Fruit fly (Drosophila melanogaster) whole organism, embryonic: Measurements from ENCODE around the gene bora.
A peak's percentile ranks its signal among the peaks of the same experiment; 100 is the strongest.

Experiments
- Aef1 ChIP-seq: fragments of 200-800 bp; sonication (Bioruptor generic); IDR thresholded peaks from 3 replicates; pipeline ENCODE4 v1.3.6; 2022; ENCODE audit warnings: missing biosample characterization, missing genetic modification characterization
- CG10366 ChIP-seq: fragments of 200-800 bp; sonication (Bioruptor generic); IDR thresholded peaks from 2 replicates; pipeline ENCODE4 v1.3.6; 2022; ENCODE audit warnings: missing biosample characterization, missing genetic modification characterization
- CG11247 ChIP-seq: fragments of 200-800 bp; sonication (Bioruptor generic); IDR thresholded peaks from 2 replicates; pipeline ENCODE4 v1.3.6; 2022; ENCODE audit warnings: missing biosample characterization, missing genetic modification characterization
- CG11723 ChIP-seq: fragments of 200-800 bp; sonication (Bioruptor generic); optimal IDR thresholded peaks from 2 replicates; lab custom pipeline; 2017; ENCODE audit warnings: missing biosample characterization, mild to moderate bottlenecking, missing genetic modification characterization
- CG1233 ChIP-seq: fragments of 200-800 bp; sonication (Bioruptor generic); optimal IDR thresholded peaks from 4 replicates; lab custom pipeline; 2018; ENCODE audit warnings: missing biosample characterization, mild to moderate bottlenecking, missing genetic modification characterization
- CG12744 ChIP-seq: fragments of 200-800 bp; sonication (Bioruptor generic); optimal IDR thresholded peaks from 2 replicates; lab custom pipeline; 2016; ENCODE audit warnings: missing biosample characterization, missing genetic modification characterization
- CG13894 ChIP-seq: fragments of 200-800 bp; sonication (Bioruptor generic); optimal IDR thresholded peaks from 3 replicates; lab custom pipeline; 2018; ENCODE audit warnings: missing biosample characterization, mild to moderate bottlenecking, missing genetic modification characterization, moderate library complexity
- CG16815 ChIP-seq: fragments of 200-800 bp; sonication (Bioruptor generic); optimal IDR thresholded peaks from 3 replicates; lab custom pipeline; 2017; ENCODE audit warnings: missing biosample characterization, mild to moderate bottlenecking, missing genetic modification characterization
- CG2678 ChIP-seq: fragments of 200-800 bp; sonication (Bioruptor generic); optimal IDR thresholded peaks from 3 replicates; lab custom pipeline; 2019; ENCODE audit warnings: missing biosample characterization, mild to moderate bottlenecking, missing genetic modification characterization, moderate library complexity
- CG2712 ChIP-seq: fragments of 200-800 bp; optimal IDR thresholded peaks from 3 replicates; lab custom pipeline; 2019; ENCODE audit warnings: missing biosample characterization, mild to moderate bottlenecking, missing genetic modification characterization, moderate library complexity
- CG30403 ChIP-seq: fragments of 200-800 bp; sonication (Bioruptor generic); optimal IDR thresholded peaks from 3 replicates; lab custom pipeline; 2016; ENCODE audit warnings: missing biosample characterization, missing genetic modification characterization
- CG32767 ChIP-seq: fragments of 200-800 bp; sonication (Bioruptor generic); IDR thresholded peaks from 2 replicates; pipeline ENCODE4 v1.3.6; 2022; ENCODE audit warnings: missing biosample characterization, missing genetic modification characterization
- CG34422 ChIP-seq: fragments of 200-800 bp; sonication (Bioruptor generic); IDR thresholded peaks from 3 replicates; pipeline ENCODE4 v1.3.6; 2022; ENCODE audit warnings: missing biosample characterization, missing genetic modification characterization
- CG3726 ChIP-seq: fragments of 200-800 bp; sonication (Bioruptor generic); IDR thresholded peaks from 3 replicates; pipeline ENCODE4, ENCODE4 v1.3.6; 2022; ENCODE audit warnings: missing biosample characterization, missing genetic modification characterization
- CG4282 ChIP-seq: fragments of 200-800 bp; sonication (Bioruptor generic); optimal IDR thresholded peaks from 2 replicates; lab custom pipeline; 2016; ENCODE audit warnings: missing biosample characterization, missing genetic modification characterization
- CG4328 ChIP-seq: fragments of 200-800 bp; sonication (Bioruptor generic); optimal IDR thresholded peaks from 3 replicates; lab custom pipeline; 2017; ENCODE audit warnings: missing biosample characterization, missing genetic modification reagents, missing genetic modification characterization
- CG6272 ChIP-seq: fragments of 200-800 bp; sonication (Bioruptor generic); IDR thresholded peaks from 2 replicates; pipeline ENCODE4 v1.3.6; 2022; ENCODE audit warnings: missing biosample characterization, missing genetic modification characterization
- CG7987 ChIP-seq: fragments of 200-800 bp; sonication (Bioruptor generic); optimal IDR thresholded peaks from 2 replicates; lab custom pipeline; 2018; ENCODE audit warnings: missing biosample characterization, mild to moderate bottlenecking, missing genetic modification characterization, moderate library complexity
- CG8944 ChIP-seq: fragments of 200-800 bp; sonication (Bioruptor generic); optimal IDR thresholded peaks from 3 replicates; lab custom pipeline; 2016; ENCODE audit warnings: missing biosample characterization, missing genetic modification characterization
- D19B ChIP-seq: fragments of 200-800 bp; sonication (Bioruptor generic); optimal IDR thresholded peaks from 2 replicates; lab custom pipeline; 2017; ENCODE audit warnings: missing biosample characterization, mild to moderate bottlenecking, missing genetic modification characterization
- Dbx ChIP-seq: fragments of 200-800 bp; sonication (Bioruptor generic); IDR thresholded peaks from 3 replicates; pipeline ENCODE4 v1.3.6; 2022; ENCODE audit warnings: missing biosample characterization, missing genetic modification characterization
- Dp ChIP-seq: fragments of 200-800 bp; sonication (Bioruptor generic); optimal IDR thresholded peaks from 2 replicates; lab custom pipeline; 2018; ENCODE audit warnings: missing biosample characterization, mild to moderate bottlenecking, missing genetic modification characterization, moderate library complexity
- Eip74EF ChIP-seq, 2 experiments: fragments of 200-800 bp in 1 of 2; fragments of >200 bp in 1 of 2; sonication (Bioruptor generic) in 1 of 2; optimal IDR thresholded peaks; 2 replicates each; lab custom pipeline; 2017 to 2019; ENCODE audit warnings: missing biosample characterization in 2 of 2, missing genetic modification characterization in 2 of 2, mild to moderate bottlenecking in 1 of 2, moderate library complexity in 1 of 2
- Elba2 ChIP-seq: fragments of 200-800 bp; sonication (Bioruptor generic); optimal IDR thresholded peaks from 3 replicates; lab custom pipeline; 2016; ENCODE audit warnings: missing biosample characterization, missing genetic modification characterization
- Hr78 ChIP-seq, 2 experiments: fragments of 200-800 bp in 1 of 2; fragments of >200 bp in 1 of 2; sonication (Bioruptor generic) in 1 of 2; optimal IDR thresholded peaks; 2 replicates each; lab custom pipeline; 2017 to 2019; ENCODE audit warnings: missing biosample characterization in 2 of 2, missing genetic modification characterization in 2 of 2, mild to moderate bottlenecking in 1 of 2, moderate library complexity in 1 of 2
- Jarid2 ChIP-seq: fragments of 200-800 bp; sonication (Bioruptor generic); optimal IDR thresholded peaks from 3 replicates; lab custom pipeline; 2017; ENCODE audit warnings: mild to moderate bottlenecking, missing biosample characterization, missing genetic modification reagents, missing genetic modification characterization
- Med ChIP-seq: fragments of 200-800 bp; sonication (Bioruptor generic); peaks from one replicate; lab custom pipeline; 2016; ENCODE audit warnings: missing biosample characterization, missing genetic modification characterization, mild to moderate bottlenecking, inconsistent platforms, moderate library complexity
- Oli ChIP-seq: fragments of 200-800 bp; sonication (Bioruptor generic); optimal IDR thresholded peaks from 2 replicates; lab custom pipeline; 2018; ENCODE audit warnings: missing biosample characterization, mild to moderate bottlenecking, missing genetic modification characterization, moderate library complexity
- PHDP ChIP-seq: fragments of 200-800 bp; sonication (Bioruptor generic); optimal IDR thresholded peaks from 3 replicates; lab custom pipeline; 2018; ENCODE audit warnings: missing biosample characterization, mild to moderate bottlenecking, missing genetic modification characterization, moderate library complexity
- Ravus ChIP-seq: fragments of 200-800 bp; sonication (Bioruptor generic); IDR thresholded peaks from 2 replicates; pipeline ENCODE4 v1.3.6; 2022; ENCODE audit warnings: missing biosample characterization, missing genetic modification characterization
- bigmax ChIP-seq: fragments of 200-800 bp; sonication (Bioruptor generic); optimal IDR thresholded peaks from 2 replicates; lab custom pipeline; 2018; ENCODE audit warnings: missing biosample characterization, mild to moderate bottlenecking, missing genetic modification characterization
- crc ChIP-seq: fragments of 200-800 bp; sonication (Bioruptor generic); optimal IDR thresholded peaks from 2 replicates; lab custom pipeline; 2016; ENCODE audit warnings: missing biosample characterization, missing genetic modification characterization
- dati ChIP-seq: fragments of 200-800 bp; sonication (Bioruptor generic); IDR thresholded peaks from 2 replicates; pipeline ENCODE4 v1.3.6; 2022; ENCODE audit warnings: missing biosample characterization, missing genetic modification characterization
- dysf ChIP-seq: fragments of 200-800 bp; sonication (Bioruptor generic); IDR thresholded peaks from 3 replicates; pipeline ENCODE4 v1.3.6; 2022; ENCODE audit warnings: missing biosample characterization, missing genetic modification characterization
- fd96Cb ChIP-seq: fragments of 200-800 bp; sonication (Bioruptor generic); optimal IDR thresholded peaks from 2 replicates; lab custom pipeline; 2018; ENCODE audit warnings: missing biosample characterization, mild to moderate bottlenecking, missing genetic modification characterization, moderate library complexity
- gem ChIP-seq: fragments of 200-800 bp; sonication (Bioruptor generic); optimal IDR thresholded peaks from 2 replicates; lab custom pipeline; 2019; ENCODE audit warnings: missing biosample characterization, mild to moderate bottlenecking, missing genetic modification characterization, moderate library complexity
- ken ChIP-seq: fragments of 200-800 bp; sonication (Bioruptor generic); IDR thresholded peaks from 3 replicates; pipeline ENCODE4 v1.3.6; 2022; ENCODE audit warnings: missing biosample characterization, missing genetic modification characterization
- klu ChIP-seq: fragments of 200-800 bp; sonication (Bioruptor generic); IDR thresholded peaks from 2 replicates; pipeline ENCODE4 v1.3.6; 2022; ENCODE audit warnings: missing biosample characterization, missing genetic modification characterization
- seq ChIP-seq: fragments of 200-800 bp; sonication (Bioruptor generic); IDR thresholded peaks from 2 replicates; pipeline ENCODE4 v1.3.6; 2022; ENCODE audit warnings: missing biosample characterization, missing genetic modification characterization
- sisA ChIP-seq: fragments of 200-800 bp; sonication (Bioruptor generic); IDR thresholded peaks from 2 replicates; pipeline ENCODE4 v1.3.6; 2022; ENCODE audit warnings: missing biosample characterization, missing genetic modification characterization
- sna ChIP-seq: fragments of 200-800 bp; sonication (Bioruptor generic); IDR thresholded peaks from 2 replicates; pipeline ENCODE4 v1.3.6; 2022; ENCODE audit warnings: missing biosample characterization, missing genetic modification characterization; ENCODE audit not compliant: partially characterized antibody
- tio ChIP-seq: fragments of 200-800 bp; sonication (Bioruptor generic); optimal IDR thresholded peaks from 2 replicates; lab custom pipeline; 2017; ENCODE audit warnings: missing biosample characterization, missing genetic modification characterization, inconsistent platforms
- toy ChIP-seq: fragments of 200-800 bp; sonication (Bioruptor generic); IDR thresholded peaks from 2 replicates; pipeline ENCODE4 v1.3.6; 2022; ENCODE audit warnings: missing biosample characterization, missing genetic modification characterization
- unpg ChIP-seq: fragments of 200-800 bp; sonication (Bioruptor generic); optimal IDR thresholded peaks from 3 replicates; lab custom pipeline; 2018; ENCODE audit warnings: missing biosample characterization, mild to moderate bottlenecking, missing genetic modification characterization, moderate library complexity
- usp ChIP-seq: fragments of >200 bp; optimal IDR thresholded peaks from 2 replicates; lab custom pipeline; 2017; ENCODE audit warnings: missing biosample characterization, missing genetic modification characterization
- vvl ChIP-seq: fragments of 200-800 bp; sonication (Bioruptor generic); IDR thresholded peaks from 2 replicates; pipeline ENCODE4 v1.3.6; 2022; ENCODE audit warnings: missing biosample characterization, missing genetic modification characterization
- zfh1 ChIP-seq: fragments of 200-800 bp; sonication (Bioruptor generic); IDR thresholded peaks from 3 replicates; pipeline ENCODE4 v1.3.6; 2022; ENCODE audit warnings: missing biosample characterization, missing genetic modification characterization

bora gene

DNA sequence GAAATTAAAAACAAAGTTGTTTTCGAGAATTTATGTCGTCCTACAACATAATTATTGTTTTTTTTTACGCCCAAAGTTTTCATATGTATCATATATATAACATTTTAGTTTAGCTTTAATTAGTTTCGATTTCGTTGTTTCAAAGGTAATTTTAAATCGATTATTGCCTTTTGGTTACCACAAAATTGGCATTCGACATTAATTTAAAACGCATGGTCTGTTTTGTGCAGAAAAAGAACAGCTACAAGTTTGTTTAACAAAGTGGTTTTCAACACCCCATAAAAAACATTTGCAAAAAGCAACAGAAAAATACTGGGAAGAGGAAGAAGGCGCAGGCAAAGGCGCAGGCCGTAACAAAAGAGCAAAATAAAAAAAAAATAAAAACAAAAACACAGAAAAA is 16.0 kb downstream of the bora start:
- TF ChIP-seq vvl (GFP tag; lab: Robert Waterston, UW), result no peak
- peak; percentile 26 for TF ChIP-seq gem (tag; lab: Kevin White, UChicago)
- peak; percentile 18 for TF ChIP-seq tio

DNA sequence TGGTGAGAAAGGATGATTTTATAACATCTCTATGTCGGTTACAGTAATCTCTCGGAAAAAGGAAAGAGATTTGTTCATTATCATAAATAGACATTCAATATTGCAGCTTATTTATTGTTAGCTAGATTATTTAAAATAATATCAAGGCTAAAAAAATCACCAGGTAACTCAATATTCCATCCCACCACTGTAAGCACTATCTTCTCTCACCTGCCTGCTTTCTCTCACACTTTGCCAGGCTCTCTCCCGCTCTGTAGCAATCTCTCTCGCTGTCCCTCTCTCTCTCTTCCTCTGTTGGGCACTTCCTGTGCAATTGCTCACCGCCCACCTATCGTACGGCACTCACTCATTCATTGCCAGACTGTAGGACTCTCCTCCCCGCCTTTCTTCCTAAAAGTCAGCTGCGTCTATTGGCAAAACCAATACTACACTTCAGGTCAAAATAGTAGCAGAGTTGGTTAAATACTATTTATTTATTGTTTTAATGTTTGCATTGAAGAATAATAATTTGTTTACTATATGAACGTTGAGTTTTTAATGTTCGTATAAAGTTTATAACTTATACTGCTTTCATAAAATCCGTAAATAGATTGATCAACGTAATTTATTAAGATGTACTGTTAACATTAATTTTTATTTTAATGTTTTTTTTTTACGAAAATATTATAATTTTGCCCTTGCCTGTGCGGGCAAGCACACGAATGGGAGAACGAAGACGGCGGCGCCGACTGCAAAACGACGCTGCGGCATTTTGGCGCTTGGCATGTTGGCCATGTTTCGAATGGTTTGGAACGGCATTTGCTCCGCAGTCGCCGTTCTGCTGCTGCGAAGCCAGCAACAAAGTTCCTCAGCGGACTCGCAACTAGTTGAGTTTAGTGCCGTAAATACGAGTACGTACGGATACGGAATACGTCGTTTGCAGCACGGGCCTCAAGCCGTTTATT is 18.4 kb downstream of the bora start:
- TF ChIP-seq CG8944 (GFP tag; lab: Kevin White, UChicago), result peak; percentile 91
- peak; percentile 72 for TF ChIP-seq CG11723 (GFP tag; lab: Kevin White, UChicago)
- peak; percentile 93 for TF ChIP-seq unpg (GFP tag; lab: Kevin White, UChicago)
- peak; percentile 99 for TF ChIP-seq Med (GFP tag; lab: Kevin White, UChicago)
- peak; percentile 98 for TF ChIP-seq dysf (GFP tag; lab: Robert Waterston, UW)
- TF ChIP-seq bigmax (GFP tag; lab: Kevin White, UChicago), result no peak
- TF ChIP-seq dati, result peak; percentile 96
- peak; percentile 90 for TF ChIP-seq CG30403 (GFP tag; lab: Kevin White, UChicago)
- TF ChIP-seq sna, result no peak
- peak; percentile 0 for TF ChIP-seq Dp (GFP tag; lab: Kevin White, UChicago)
- TF ChIP-seq Jarid2 (GFP tag; lab: Kevin White, UChicago), result peak; percentile 81
- peak; percentile 98 for TF ChIP-seq CG34422 (GFP tag; lab: Robert Waterston, UW)
- peak; percentile 96 for TF ChIP-seq CG3726 (GFP tag; lab: Robert Waterston, UW)
- peak; percentile 91 for TF ChIP-seq CG32767
- peak; percentile 97 for TF ChIP-seq toy (GFP tag; lab: Robert Waterston, UW)
- peak; percentile 99 for TF ChIP-seq CG11247
- peak; percentile 98 for TF ChIP-seq sisA (GFP tag; lab: Robert Waterston, UW)
- TF ChIP-seq CG4282, result peak; percentile 74
- peak; percentile 99 for TF ChIP-seq Dbx (GFP tag; lab: Robert Waterston, UW)
- TF ChIP-seq CG2678, result peak; percentile 96
- TF ChIP-seq zfh1 (GFP tag; lab: Robert Waterston, UW), result peak; percentile 98
- peak; percentile 92 for TF ChIP-seq ken (GFP tag; lab: Robert Waterston, UW)
- TF ChIP-seq Aef1 (GFP tag; lab: Robert Waterston, UW), result peak; percentile 98
- TF ChIP-seq CG1233 (GFP tag; lab: Kevin White, UChicago), result peak; percentile 77
- peak; percentile 94 for TF ChIP-seq PHDP (tag; lab: Kevin White, UChicago)
- TF ChIP-seq CG13894, result peak; percentile 93
- TF ChIP-seq usp (GFP tag; lab: Kevin White, UChicago), result no peak
- peak; percentile 86 for TF ChIP-seq D19B (GFP tag; lab: Kevin White, UChicago)
- peak; percentile 88 for TF ChIP-seq CG4328
- TF ChIP-seq Oli, result peak; percentile 87
- TF ChIP-seq crc (GFP tag; lab: Kevin White, UChicago), result peak; percentile 89
- peak; percentile 98 for TF ChIP-seq CG6272
- peak; percentile 98 for TF ChIP-seq CG10366 (GFP tag; lab: Robert Waterston, UW)
- TF ChIP-seq CG2712, result peak; percentile 83
- TF ChIP-seq fd96Cb, result peak; percentile 84
- TF ChIP-seq klu (GFP tag; lab: Robert Waterston, UW), result peak; percentile 95
- peak; percentile 65 for TF ChIP-seq CG7987 (GFP tag; lab: Kevin White, UChicago)
- TF ChIP-seq Elba2 (GFP tag; lab: Kevin White, UChicago), result no peak
- peak in 1 of 2 experiments; percentile 86 for TF ChIP-seq Hr78 (GFP tag; optimal IDR thresholded peaks at IDR 0.05; lab: Kevin White, UChicago)
- peak; percentile 94 for TF ChIP-seq Ravus
- TF ChIP-seq CG16815, result peak; percentile 87
- TF ChIP-seq CG12744 (GFP tag; lab: Kevin White, UChicago), result peak; percentile 94
- TF ChIP-seq seq (GFP tag; lab: Robert Waterston, UW), result peak; percentile 95
- peak in 1 of 2 experiments; percentile 93 for TF ChIP-seq Eip74EF (GFP tag; optimal IDR thresholded peaks at IDR 0.05; lab: Kevin White, UChicago)
